Worm (Caenorhabditis elegans) whole organism, L4 larva: ENCODE measurements around the gene C52E2.5.

Source experiments
- F10B5.3 ChIP-seq: sonication (generic microtip); optimal IDR thresholded peaks from 2 replicates; lab custom pipeline; 2016; ENCODE audit warnings: mild to moderate bottlenecking, missing genetic modification characterization, missing compliant biosample characterization
- R02D3.7 ChIP-seq: fragments of 150-350 bp; sonication (generic microtip); optimal IDR thresholded peaks from 3 replicates; lab custom pipeline; 2014; ENCODE audit warnings: missing biosample characterization, missing genetic modification characterization
- T20F7.1 ChIP-seq: fragments of 200-800 bp; sonication (Bioruptor generic); optimal IDR thresholded peaks from 2 replicates; lab custom pipeline; 2018; ENCODE audit warnings: mild to moderate bottlenecking, missing genetic modification characterization, missing compliant biosample characterization
- Y105C5A.15 ChIP-seq: fragments of 200-800 bp; sonication (Bioruptor generic); IDR thresholded peaks from 2 replicates; pipeline ENCODE4 v1.3.6; 2022; ENCODE audit warnings: missing genetic modification characterization, missing compliant biosample characterization
- Y5F2A.4 ChIP-seq: fragments of 200-800 bp; sonication (Bioruptor generic); optimal IDR thresholded peaks from 2 replicates; lab custom pipeline; 2018; ENCODE audit warnings: mild to moderate bottlenecking, missing genetic modification characterization, missing compliant biosample characterization
- Y75B8A.6 ChIP-seq: fragments of 200-800 bp; sonication (Bioruptor generic); IDR thresholded peaks from 2 replicates; pipeline ENCODE4 v1.3.6; 2022; ENCODE audit warnings: missing genetic modification reagents, missing genetic modification characterization, missing compliant biosample characterization
- ZK337.2 ChIP-seq: fragments of 200-800 bp; sonication (Bioruptor generic); IDR thresholded peaks from 2 replicates; pipeline ENCODE4 v1.3.6; 2022; ENCODE audit warnings: missing genetic modification reagents, missing genetic modification characterization, missing compliant biosample characterization
- ZK546.5 ChIP-seq, 2 experiments: sonication (generic microtip); optimal IDR thresholded peaks; 2 replicates each; lab custom pipeline; 2017; ENCODE audit warnings: missing biosample characterization in 2 of 2, missing genetic modification characterization in 2 of 2
- aha-1 ChIP-seq: fragments of 150-350 bp; peaks from one replicate; lab custom pipeline; 2014; ENCODE audit warnings: missing biosample characterization, missing genetic modification characterization
- ceh-20 ChIP-seq: fragments of 200-800 bp; sonication (Bioruptor generic); IDR thresholded peaks from 2 replicates; pipeline ENCODE4 v1.3.6; 2022; ENCODE audit warnings: missing genetic modification reagents, missing genetic modification characterization, missing compliant biosample characterization
- ceh-28 ChIP-seq: fragments of 150-350 bp; optimal IDR thresholded peaks from 2 replicates; lab custom pipeline; 2014; ENCODE audit warnings: missing biosample characterization, missing genetic modification reagents, missing genetic modification characterization
- ceh-62 ChIP-seq: sonication (generic microtip); optimal IDR thresholded peaks from 2 replicates; lab custom pipeline; 2017; ENCODE audit warnings: missing biosample characterization, missing genetic modification characterization
- ces-1 ChIP-seq: fragments of 150-350 bp; sonication (generic microtip); optimal IDR thresholded peaks from 4 replicates; lab custom pipeline; 2014; ENCODE audit warnings: missing biosample characterization, missing genetic modification reagents, missing genetic modification characterization
- cey-2 ChIP-seq: sonication (generic microtip); optimal IDR thresholded peaks from 3 replicates; lab custom pipeline; 2017; ENCODE audit warnings: missing genetic modification characterization, mild to moderate bottlenecking, missing compliant biosample characterization, antibody characterized with exemption, borderline replicate concordance; ENCODE audit not compliant: insufficient read depth
- daf-12 ChIP-seq: fragments of 150-350 bp; optimal IDR thresholded peaks from 2 replicates; lab custom pipeline; 2014; ENCODE audit warnings: missing biosample characterization, missing genetic modification reagents, missing genetic modification characterization
- daf-16 ChIP-seq, 3 experiments: sonication (generic microtip); optimal IDR thresholded peaks; 2 replicates each; lab custom pipeline; 2016 to 2017; ENCODE audit warnings: missing genetic modification characterization in 3 of 3, missing genetic modification reagents in 3 of 3, mild to moderate bottlenecking in 2 of 3, missing compliant biosample characterization in 2 of 3, missing biosample characterization in 1 of 3, moderate library complexity in 1 of 3
- daf-8 ChIP-seq: fragments of 200-800 bp; sonication (Bioruptor generic); IDR thresholded peaks from 2 replicates; pipeline ENCODE4 v1.3.6; 2022; ENCODE audit warnings: missing genetic modification characterization, missing compliant biosample characterization
- dmd-6 ChIP-seq: fragments of 200-800 bp; sonication (Bioruptor generic); IDR thresholded peaks from 2 replicates; pipeline ENCODE4 v1.3.6; 2022; ENCODE audit warnings: missing genetic modification reagents, missing genetic modification characterization, missing compliant biosample characterization
- dmd-8 ChIP-seq: fragments of 200-800 bp; sonication (Bioruptor generic); IDR thresholded peaks from 2 replicates; pipeline ENCODE4 v1.3.6; 2022; ENCODE audit warnings: missing genetic modification characterization, missing compliant biosample characterization
- dve-1 ChIP-seq: sonication (generic microtip); optimal IDR thresholded peaks from 2 replicates; lab custom pipeline; 2017; ENCODE audit warnings: antibody characterized with exemption, mild to moderate bottlenecking, missing genetic modification characterization, missing compliant biosample characterization; ENCODE audit not compliant: insufficient read depth
- egl-27 ChIP-seq: sonication (generic microtip); optimal IDR thresholded peaks from 3 replicates; lab custom pipeline; 2017; ENCODE audit warnings: missing biosample characterization, missing genetic modification reagents, missing genetic modification characterization
- egl-43 ChIP-seq: fragments of 200-800 bp; sonication (Bioruptor generic); IDR thresholded peaks from 2 replicates; pipeline ENCODE4 v1.3.6; 2022; ENCODE audit warnings: missing genetic modification reagents, missing genetic modification characterization, missing compliant biosample characterization
- fos-1 ChIP-seq: fragments of 150-350 bp; optimal IDR thresholded peaks from 2 replicates; lab custom pipeline; 2014; ENCODE audit warnings: missing biosample characterization, missing genetic modification characterization
- gei-8 ChIP-seq: fragments of 200-800 bp; sonication (Bioruptor generic); optimal IDR thresholded peaks from 2 replicates; lab custom pipeline; 2018; ENCODE audit warnings: mild to moderate bottlenecking, missing genetic modification characterization, missing compliant biosample characterization
- hmg-1.1 ChIP-seq: fragments of 200-800 bp; sonication (Bioruptor generic); IDR thresholded peaks from 2 replicates; pipeline ENCODE4 v1.3.6; 2022; ENCODE audit warnings: missing genetic modification reagents, missing genetic modification characterization, missing compliant biosample characterization
- lim-7 ChIP-seq: fragments of 200-800 bp; sonication (Bioruptor generic); IDR thresholded peaks from 2 replicates; pipeline ENCODE4 v1.3.6; 2022; ENCODE audit warnings: missing genetic modification characterization, missing compliant biosample characterization
- lin-1 ChIP-seq: fragments of 200-800 bp; sonication (Bioruptor generic); IDR thresholded peaks from 2 replicates; pipeline ENCODE4 v1.3.6; 2022; ENCODE audit warnings: missing genetic modification reagents, missing genetic modification characterization, missing compliant biosample characterization
- lin-13 ChIP-seq: fragments of 150-350 bp; optimal IDR thresholded peaks from 2 replicates; lab custom pipeline; 2014; ENCODE audit warnings: missing biosample characterization, missing genetic modification reagents, missing genetic modification characterization
- lin-15B ChIP-seq: fragments of 150-350 bp; sonication (generic microtip); optimal IDR thresholded peaks from 3 replicates; lab custom pipeline; 2014; ENCODE audit warnings: missing biosample characterization, missing genetic modification characterization
- lsy-2 ChIP-seq, 2 experiments: fragments of 150-350 bp in 1 of 2; sonication (generic microtip) in 1 of 2; optimal IDR thresholded peaks; 2 replicates each; lab custom pipeline; 2014 to 2017; ENCODE audit warnings: missing biosample characterization in 2 of 2, missing genetic modification characterization in 2 of 2
- madf-9 ChIP-seq: fragments of 200-800 bp; sonication (Bioruptor generic); conservative IDR thresholded peaks from 2 replicates; pipeline ENCODE4 v1.3.6; 2022; ENCODE audit warnings: missing genetic modification reagents, missing genetic modification characterization, missing compliant biosample characterization
- mdl-1 ChIP-seq, 2 experiments: fragments of 150-350 bp in 1 of 2; sonication (generic microtip) in 1 of 2; optimal IDR thresholded peaks; 2 replicates each; lab custom pipeline; 2014 to 2017; ENCODE audit warnings: missing biosample characterization in 2 of 2, missing genetic modification characterization in 2 of 2
- mes-2 ChIP-seq: sonication (generic microtip); optimal IDR thresholded peaks from 2 replicates; lab custom pipeline; 2016; ENCODE audit warnings: missing genotype, mild to moderate bottlenecking, missing genetic modification characterization, missing compliant biosample characterization; ENCODE audit not compliant: poor library complexity, severe bottlenecking
- nhr-102 ChIP-seq: sonication (generic microtip); optimal IDR thresholded peaks from 2 replicates; lab custom pipeline; 2016; ENCODE audit warnings: mild to moderate bottlenecking, missing genetic modification characterization, moderate library complexity, missing compliant biosample characterization
- nhr-11 ChIP-seq: fragments of 150-350 bp; optimal IDR thresholded peaks from 2 replicates; lab custom pipeline; 2014; ENCODE audit warnings: missing biosample characterization, missing genetic modification characterization
- nhr-111 ChIP-seq: fragments of 200-800 bp; sonication (Bioruptor generic); optimal IDR thresholded peaks from 2 replicates; lab custom pipeline; 2018; ENCODE audit warnings: mild to moderate bottlenecking, missing genetic modification characterization, missing compliant biosample characterization
- nhr-28 ChIP-seq: fragments of 150-350 bp; optimal IDR thresholded peaks from 2 replicates; lab custom pipeline; 2014; ENCODE audit warnings: missing biosample characterization, missing genetic modification characterization
- nhr-41 ChIP-seq: fragments of 200-800 bp; sonication (Bioruptor generic); IDR thresholded peaks from 2 replicates; pipeline ENCODE4 v1.3.6; 2022; ENCODE audit warnings: missing genetic modification reagents, missing genetic modification characterization, missing compliant biosample characterization
- nhr-48 ChIP-seq: sonication (generic microtip); optimal IDR thresholded peaks from 2 replicates; lab custom pipeline; 2016; ENCODE audit warnings: mild to moderate bottlenecking, missing genetic modification characterization, missing compliant biosample characterization
- nhr-6 ChIP-seq: fragments of 150-350 bp; optimal IDR thresholded peaks from 2 replicates; lab custom pipeline; 2014; ENCODE audit warnings: missing biosample characterization, missing genetic modification characterization
- nhr-76 ChIP-seq: fragments of 150-350 bp; optimal IDR thresholded peaks from 2 replicates; lab custom pipeline; 2014; ENCODE audit warnings: missing biosample characterization, missing genetic modification characterization
- nhr-77 ChIP-seq: fragments of 150-350 bp; optimal IDR thresholded peaks from 2 replicates; lab custom pipeline; 2014; ENCODE audit warnings: missing biosample characterization, missing genetic modification characterization
- rbr-2 ChIP-seq: sonication (generic microtip); optimal IDR thresholded peaks from 2 replicates; lab custom pipeline; 2016; ENCODE audit warnings: missing genotype, missing genetic modification characterization, missing compliant biosample characterization
- sdz-12 ChIP-seq: fragments of 200-800 bp; sonication (Bioruptor generic); optimal IDR thresholded peaks from 2 replicates; lab custom pipeline; 2018; ENCODE audit warnings: mild to moderate bottlenecking, missing genetic modification characterization, missing compliant biosample characterization
- set-16 ChIP-seq: fragments of 200-800 bp; sonication (Bioruptor generic); IDR thresholded peaks from 2 replicates; pipeline ENCODE4 v1.3.6; 2022; ENCODE audit warnings: missing genetic modification reagents, missing genetic modification characterization, missing compliant biosample characterization
- snpc-1.2 ChIP-seq: fragments of 200-800 bp; sonication (Bioruptor generic); IDR thresholded peaks from 2 replicates; pipeline ENCODE4 v1.3.6; 2022; ENCODE audit warnings: missing genetic modification reagents, missing genetic modification characterization, missing compliant biosample characterization
- tag-97 ChIP-seq: fragments of 200-800 bp; sonication (Bioruptor generic); IDR thresholded peaks from 2 replicates; pipeline ENCODE4 v1.3.6; 2022; ENCODE audit warnings: missing genetic modification characterization, missing compliant biosample characterization
- tra-1 ChIP-seq: fragments of 200-800 bp; sonication (Bioruptor generic); IDR thresholded peaks from 2 replicates; pipeline ENCODE4 v1.3.6; 2022; ENCODE audit warnings: missing genetic modification reagents, missing genetic modification characterization, missing compliant biosample characterization
- unc-39 ChIP-seq: sonication (generic microtip); optimal IDR thresholded peaks from 2 replicates; lab custom pipeline; 2017; ENCODE audit warnings: missing biosample characterization, missing genetic modification characterization
- vab-7 ChIP-seq: fragments of 200-800 bp; sonication (Bioruptor generic); IDR thresholded peaks from 2 replicates; pipeline ENCODE4 v1.3.6; 2022; ENCODE audit warnings: missing genetic modification reagents, missing genetic modification characterization, missing compliant biosample characterization
- zfp-2 ChIP-seq: sonication (generic microtip); optimal IDR thresholded peaks from 2 replicates; lab custom pipeline; 2016; ENCODE audit warnings: mild to moderate bottlenecking, missing genetic modification characterization, missing compliant biosample characterization
- zfp-3 ChIP-seq: fragments of 200-800 bp; sonication (Bioruptor generic); conservative IDR thresholded peaks from 2 replicates; pipeline ENCODE4 v1.3.6; 2022; ENCODE audit warnings: missing genetic modification reagents, missing genetic modification characterization, missing compliant biosample characterization

The C52E2.5 gene

DNA sequence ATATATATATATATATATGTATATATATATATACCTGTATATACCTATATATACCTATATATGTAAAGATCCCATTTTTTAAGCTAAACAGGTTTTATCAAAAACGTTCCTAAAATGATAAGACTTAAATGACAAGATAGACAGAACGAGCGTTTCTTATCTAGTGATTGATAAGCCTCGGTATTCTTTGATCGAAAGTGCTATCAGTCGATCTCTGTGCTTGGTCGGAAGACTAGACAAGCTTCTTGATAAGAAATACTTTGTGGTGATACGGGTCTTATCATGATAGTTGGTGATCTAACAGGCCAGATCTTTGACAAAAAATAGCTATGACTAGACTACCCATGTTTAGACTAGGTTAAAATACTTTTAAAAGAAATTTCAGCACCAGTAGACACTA is 9.0 kb upstream of the C52E2.5 start (continued):
- TF ChIP-seq daf-16 (GFP tag; optimal IDR thresholded peaks at IDR 0.05; lab: Kevin White, UChicago) (no peak), daf-16 (tag; optimal IDR thresholded peaks at IDR 0.05; lab: Kevin White, UChicago) (peak; percentile 85), zfp-3 (GFP tag; lab: Robert Waterston, UW) (no peak), mes-2 (no peak), dmd-8 (GFP tag; lab: Robert Waterston, UW) (no peak), daf-12 (tag; lab: Kevin White, UChicago) (no peak), vab-7 (GFP tag; lab: Robert Waterston, UW) (no peak), tag-97 (GFP tag; lab: Robert Waterston, UW) (no peak), madf-9 (GFP tag; lab: Robert Waterston, UW) (no peak), egl-43 (GFP tag; lab: Robert Waterston, UW) (no peak), nhr-11 (no peak), R02D3.7 (tag; lab: Kevin White, UChicago) (no peak), nhr-111 (GFP tag; lab: Kevin White, UChicago) (no peak), dmd-6 (peak; percentile 99), aha-1 (tag; lab: Kevin White, UChicago) (peak; percentile 38), fos-1 (tag; lab: Kevin White, UChicago) (no peak), lsy-2 (tag; optimal IDR thresholded peaks at IDR 0.05; lab: Kevin White, UChicago) (no peak), lin-13 (GFP tag; lab: Kevin White, UChicago) (no peak), ces-1 (GFP tag; lab: Kevin White, UChicago) (no peak), F10B5.3 (tag; lab: Kevin White, UChicago) (no peak), Y105C5A.15 (GFP tag; lab: Robert Waterston, UW) (no peak), unc-39 (tag; lab: Kevin White, UChicago) (no peak), nhr-77 (peak; percentile 94), T20F7.1 (GFP tag; lab: Kevin White, UChicago) (no peak), lim-7 (GFP tag; lab: Robert Waterston, UW) (no peak), Y75B8A.6 (GFP tag; lab: Robert Waterston, UW) (no peak), ZK337.2 (GFP tag; lab: Robert Waterston, UW) (no peak), lin-1 (peak; percentile 97), nhr-41 (GFP tag; lab: Robert Waterston, UW) (no peak), nhr-6 (tag; lab: Kevin White, UChicago) (peak; percentile 57), sdz-12 (GFP tag; lab: Kevin White, UChicago) (no peak), snpc-1.2 (GFP tag; lab: Robert Waterston, UW) (no peak), ceh-20 (GFP tag; lab: Robert Waterston, UW) (no peak), zfp-2 (tag; lab: Kevin White, UChicago) (no peak), nhr-76 (no peak), ZK546.5 (tag; optimal IDR thresholded peaks at IDR 0.05; lab: Kevin White, UChicago) (no peak), Y5F2A.4 (GFP tag; lab: Kevin White, UChicago) (no peak), dve-1 (tag; lab: Kevin White, UChicago) (no peak), nhr-102 (tag; lab: Kevin White, UChicago) (no peak), hmg-1.1 (GFP tag; lab: Robert Waterston, UW) (no peak), nhr-48 (no peak), ceh-62 (tag; lab: Kevin White, UChicago) (no peak), nhr-28 (tag; lab: Kevin White, UChicago) (peak; percentile 96), ceh-28 (tag; lab: Kevin White, UChicago) (no peak), cey-2 (no peak), rbr-2 (tag; lab: Kevin White, UChicago) (no peak), gei-8 (no peak), set-16 (GFP tag; lab: Robert Waterston, UW) (no peak), mdl-1 (tag; optimal IDR thresholded peaks at IDR 0.05; lab: Kevin White, UChicago) (peak in 1 of 2 experiments; percentile 43), egl-27 (no peak), tra-1 (peak; percentile 97), lin-15B (tag; lab: Kevin White, UChicago) (no peak), daf-8 (no peak)
